Worm (Caenorhabditis elegans) whole organism, late embryonic: Measurements from ENCODE around the gene far-7.

ENCODE experiments used
- K02D7.2 ChIP-seq: sonication (generic microtip); optimal IDR thresholded peaks from 2 replicates; lab custom pipeline; 2017; ENCODE audit warnings: mild to moderate bottlenecking, missing genetic modification characterization, missing compliant biosample characterization
- K09A11.1 ChIP-seq: sonication (generic microtip); optimal IDR thresholded peaks from 2 replicates; lab custom pipeline; 2017; ENCODE audit warnings: antibody characterized with exemption, mild to moderate bottlenecking, missing genetic modification characterization, missing compliant biosample characterization; ENCODE audit not compliant: insufficient read depth
- Y22D7AL.16 ChIP-seq: sonication (generic microtip); optimal IDR thresholded peaks from 2 replicates; lab custom pipeline; 2016; ENCODE audit warnings: missing genetic modification characterization, missing compliant biosample characterization
- ahr-1 ChIP-seq: sonication (generic microtip); optimal IDR thresholded peaks from 2 replicates; lab custom pipeline; 2016; ENCODE audit warnings: missing genetic modification characterization, missing compliant biosample characterization
- ama-1 ChIP-seq: fragments of 150-350 bp; optimal IDR thresholded peaks from 2 replicates; lab custom pipeline; 2014
- ceh-2 ChIP-seq: sonication (generic microtip); optimal IDR thresholded peaks from 2 replicates; lab custom pipeline; 2016; ENCODE audit warnings: missing genotype, missing genetic modification characterization, missing compliant biosample characterization
- ceh-22 ChIP-seq: sonication (generic microtip); optimal IDR thresholded peaks from 2 replicates; lab custom pipeline; 2017; ENCODE audit warnings: missing biosample characterization, missing genetic modification characterization
- ceh-30 ChIP-seq: fragments of 150-350 bp; optimal IDR thresholded peaks from 2 replicates; lab custom pipeline; 2014; ENCODE audit warnings: missing biosample characterization, missing genetic modification characterization
- ceh-31 ChIP-seq: sonication (generic microtip); optimal IDR thresholded peaks from 2 replicates; lab custom pipeline; 2016; ENCODE audit warnings: missing genetic modification characterization, missing compliant biosample characterization
- ceh-34 ChIP-seq: sonication (generic microtip); optimal IDR thresholded peaks from 2 replicates; lab custom pipeline; 2016; ENCODE audit warnings: mild to moderate bottlenecking, missing genetic modification characterization, missing compliant biosample characterization
- ceh-48 ChIP-seq: sonication (generic microtip); optimal IDR thresholded peaks from 2 replicates; lab custom pipeline; 2016; ENCODE audit warnings: missing genetic modification characterization, inconsistent platforms, missing compliant biosample characterization
- ceh-9 ChIP-seq: sonication (generic microtip); optimal IDR thresholded peaks from 2 replicates; lab custom pipeline; 2016; ENCODE audit warnings: mild to moderate bottlenecking, missing genetic modification characterization, inconsistent platforms, missing compliant biosample characterization
- che-1 ChIP-seq: sonication (generic microtip); optimal IDR thresholded peaks from 2 replicates; lab custom pipeline; 2016; ENCODE audit warnings: mild to moderate bottlenecking, missing genetic modification characterization, missing compliant biosample characterization
- dve-1 ChIP-seq: sonication (generic microtip); optimal IDR thresholded peaks from 2 replicates; lab custom pipeline; 2017; ENCODE audit warnings: antibody characterized with exemption, mild to moderate bottlenecking, missing genetic modification characterization, missing compliant biosample characterization
- ets-4 ChIP-seq: sonication (generic microtip); optimal IDR thresholded peaks from 2 replicates; lab custom pipeline; 2016; ENCODE audit warnings: missing genetic modification characterization, missing compliant biosample characterization
- fax-1 ChIP-seq: sonication (generic microtip); optimal IDR thresholded peaks from 2 replicates; lab custom pipeline; 2016; ENCODE audit warnings: missing genotype, missing genetic modification characterization, missing compliant biosample characterization
- fkh-10 ChIP-seq: fragments of 150-350 bp; optimal IDR thresholded peaks from 2 replicates; lab custom pipeline; 2014; ENCODE audit warnings: missing biosample characterization, missing genetic modification reagents, missing genetic modification characterization
- gmeb-2 ChIP-seq: sonication (generic microtip); optimal IDR thresholded peaks from 2 replicates; lab custom pipeline; 2016; ENCODE audit warnings: missing genetic modification characterization, inconsistent platforms, missing compliant biosample characterization
- hlh-30 ChIP-seq: sonication (generic microtip); optimal IDR thresholded peaks from 2 replicates; lab custom pipeline; 2017; ENCODE audit warnings: antibody characterized with exemption, missing genetic modification characterization, missing compliant biosample characterization; ENCODE audit not compliant: insufficient read depth
- lin-11 ChIP-seq: fragments of 200-800 bp; sonication (Bioruptor generic); optimal IDR thresholded peaks from 2 replicates; lab custom pipeline; 2018; ENCODE audit warnings: mild to moderate bottlenecking, missing genetic modification characterization, missing compliant biosample characterization
- madf-2 ChIP-seq: sonication (generic microtip); optimal IDR thresholded peaks from 2 replicates; lab custom pipeline; 2017; ENCODE audit warnings: missing genetic modification characterization, missing compliant biosample characterization
- mec-3 ChIP-seq: sonication (generic microtip); optimal IDR thresholded peaks from 2 replicates; lab custom pipeline; 2016; ENCODE audit warnings: borderline replicate concordance, missing genetic modification characterization, missing compliant biosample characterization
- nfya-1 ChIP-seq: sonication (generic microtip); optimal IDR thresholded peaks from 2 replicates; lab custom pipeline; 2017; ENCODE audit warnings: missing genetic modification characterization, mild to moderate bottlenecking, missing compliant biosample characterization, antibody characterized with exemption, moderate library complexity
- nhr-11 ChIP-seq: fragments of 150-350 bp; optimal IDR thresholded peaks from 2 replicates; lab custom pipeline; 2014; ENCODE audit warnings: missing biosample characterization, missing genetic modification characterization
- odd-2 ChIP-seq: sonication (generic microtip); optimal IDR thresholded peaks from 2 replicates; lab custom pipeline; 2017; ENCODE audit warnings: antibody characterized with exemption, mild to moderate bottlenecking, missing genetic modification characterization, missing compliant biosample characterization
- pag-3 ChIP-seq: sonication (generic microtip); optimal IDR thresholded peaks from 2 replicates; lab custom pipeline; 2016; ENCODE audit warnings: missing compliant biosample characterization, missing genetic modification characterization, borderline replicate concordance
- pax-1 ChIP-seq: fragments of 150-350 bp; optimal IDR thresholded peaks from 2 replicates; lab custom pipeline; 2014; ENCODE audit warnings: missing biosample characterization, missing genetic modification characterization
- pha-4 ChIP-seq: fragments of 150-350 bp; optimal IDR thresholded peaks from 2 replicates; lab custom pipeline; 2018; ENCODE audit warnings: missing biosample characterization, missing genetic modification reagents, missing genetic modification characterization
- pqm-1 ChIP-seq: sonication (generic microtip); optimal IDR thresholded peaks from 2 replicates; lab custom pipeline; 2016; ENCODE audit warnings: missing genetic modification characterization, missing compliant biosample characterization
- pros-1 ChIP-seq: fragments of 150-350 bp; optimal IDR thresholded peaks from 2 replicates; lab custom pipeline; 2014; ENCODE audit warnings: missing biosample characterization, missing genetic modification reagents, missing genetic modification characterization
- sdc-2 ChIP-seq: sonication (generic microtip); optimal IDR thresholded peaks from 2 replicates; lab custom pipeline; 2016; ENCODE audit warnings: missing genotype, missing genetic modification characterization, missing compliant biosample characterization
- syd-9 ChIP-seq: sonication (generic microtip); optimal IDR thresholded peaks from 2 replicates; lab custom pipeline; 2016; ENCODE audit warnings: mild to moderate bottlenecking, missing genetic modification characterization, moderate library complexity, missing compliant biosample characterization
- tbx-2 ChIP-seq: sonication (generic microtip); optimal IDR thresholded peaks from 2 replicates; lab custom pipeline; 2016; ENCODE audit warnings: missing genetic modification characterization, missing compliant biosample characterization
- tbx-7 ChIP-seq: sonication (generic microtip); optimal IDR thresholded peaks from 2 replicates; lab custom pipeline; 2016; ENCODE audit warnings: missing genotype, missing genetic modification characterization, missing compliant biosample characterization
- ttx-3 ChIP-seq: sonication (generic microtip); optimal IDR thresholded peaks from 2 replicates; lab custom pipeline; 2016; ENCODE audit warnings: missing genetic modification reagents, missing genetic modification characterization, missing compliant biosample characterization
- unc-42 ChIP-seq: sonication (generic microtip); optimal IDR thresholded peaks from 2 replicates; lab custom pipeline; 2016; ENCODE audit warnings: missing genotype, missing genetic modification characterization, missing compliant biosample characterization
- ztf-16 ChIP-seq: sonication (generic microtip); optimal IDR thresholded peaks from 2 replicates; lab custom pipeline; 2017; ENCODE audit warnings: missing genetic modification characterization, missing compliant biosample characterization

far-7 gene

ce11 chrII:347734-348133, 28.1 kb downstream of the far-7 start, which contains the start of gene D1069.3:
Gene D1069.3, minus strand, starts transcription at chrII:347891.
- peak; percentile 11 for TF ChIP-seq nfya-1 (tag; lab: Kevin White, UChicago)
- peak; percentile 79 for TF ChIP-seq unc-42 (tag; lab: Kevin White, UChicago)
- no peak for TF ChIP-seq ceh-34 (tag; lab: Kevin White, UChicago)

ce11 chrII:349749-350148, 30.2 kb downstream of the far-7 start:
- no peak for TF ChIP-seq ama-1 (lab: Kevin White, UChicago)
- TF ChIP-seq pha-4 (tag; lab: Kevin White, UChicago) = no peak
- TF ChIP-seq fax-1 (tag; lab: Kevin White, UChicago) = no peak
- TF ChIP-seq ceh-2 = no peak
- TF ChIP-seq ceh-34 (tag; lab: Kevin White, UChicago) = no peak
- no peak for TF ChIP-seq sdc-2 (tag; lab: Kevin White, UChicago)
- no peak for TF ChIP-seq dve-1 (tag; lab: Kevin White, UChicago)
- no peak for TF ChIP-seq ets-4 (tag; lab: Kevin White, UChicago)
- no peak for TF ChIP-seq mec-3 (tag; lab: Kevin White, UChicago)
- TF ChIP-seq pag-3 (tag; lab: Kevin White, UChicago) = no peak
- TF ChIP-seq, all 69 proteins: peak for 0

ce11 chrII:354494-354893, 34.9 kb downstream of the far-7 start:
- TF ChIP-seq madf-2 (tag; lab: Kevin White, UChicago) (no peak), ahr-1 (tag; lab: Kevin White, UChicago) (no peak), unc-42 (tag; lab: Kevin White, UChicago) (peak; percentile 97)

- TF ChIP-seq nhr-11 (tag; lab: Kevin White, UChicago) (no peak), tbx-2 (tag; lab: Kevin White, UChicago) (no peak), ztf-16 (tag; lab: Kevin White, UChicago) (no peak), lin-11 (tag; lab: Kevin White, UChicago) (no peak), tbx-7 (no peak), ceh-48 (tag; lab: Kevin White, UChicago) (no peak), che-1 (tag; lab: Kevin White, UChicago) (no peak), ceh-34 (tag; lab: Kevin White, UChicago) (no peak), sdc-2 (tag; lab: Kevin White, UChicago) (no peak), pax-1 (tag; lab: Kevin White, UChicago) (no peak)
- TF ChIP-seq, all 69 proteins: peak for 0
Measured at ce11 chrII:356969-357368, 37.4 kb downstream of the far-7 start, which contains the start of gene dmsr-4. Gene dmsr-4, minus strand, starts transcription at chrII:357069.

- no peak for TF ChIP-seq fkh-10 (GFP tag; lab: Kevin White, UChicago)
- TF ChIP-seq ceh-31 = no peak
- TF ChIP-seq hlh-30 = no peak
- no peak for TF ChIP-seq ceh-22 (tag; lab: Kevin White, UChicago)
- TF ChIP-seq syd-9 (tag; lab: Kevin White, UChicago) = no peak
- no peak for TF ChIP-seq gmeb-2 (tag; lab: Kevin White, UChicago)
- TF ChIP-seq ceh-30 (tag; lab: Kevin White, UChicago) = no peak
- TF ChIP-seq K09A11.1 = no peak
- TF ChIP-seq madf-2 (tag; lab: Kevin White, UChicago) = no peak
- no peak for TF ChIP-seq ceh-9 (tag; lab: Kevin White, UChicago)
- TF ChIP-seq odd-2 (tag; lab: Kevin White, UChicago) = no peak
- TF ChIP-seq pros-1 = no peak
- TF ChIP-seq ceh-34 (tag; lab: Kevin White, UChicago) = no peak
- no peak for TF ChIP-seq che-1 (tag; lab: Kevin White, UChicago)
- no peak for TF ChIP-seq pqm-1 (tag; lab: Kevin White, UChicago)
- TF ChIP-seq K02D7.2 (tag; lab: Kevin White, UChicago) = no peak
- TF ChIP-seq ttx-3 (tag; lab: Kevin White, UChicago) = no peak
- no peak for TF ChIP-seq Y22D7AL.16 (tag; lab: Kevin White, UChicago)
- no peak for TF ChIP-seq tbx-2 (tag; lab: Kevin White, UChicago)
- TF ChIP-seq, all 69 proteins: peak for 0
Measured at ce11 chrII:367455-367854, 47.9 kb downstream of the far-7 start, which contains the start of gene ptr-3. Gene ptr-3, minus strand, starts transcription at chrII:367555.
